Worm (Caenorhabditis elegans) whole organism, mixed stage, embryonic: Measurements from ENCODE around the gene gpdh-2.

Source experiments
- ceh-39 ChIP-seq: fragments of 150-350 bp; optimal IDR thresholded peaks from 2 replicates; lab custom pipeline; 2014; ENCODE audit warnings: missing biosample characterization, missing genetic modification characterization
- lin-13 ChIP-seq: fragments of 150-350 bp; optimal IDR thresholded peaks from 2 replicates; lab custom pipeline; 2014; ENCODE audit warnings: missing biosample characterization, missing genetic modification characterization
- lsy-2 ChIP-seq: fragments of 150-350 bp; optimal IDR thresholded peaks from 2 replicates; lab custom pipeline; 2014; ENCODE audit warnings: missing biosample characterization, missing genetic modification characterization
- nhr-237 ChIP-seq: fragments of 150-350 bp; optimal IDR thresholded peaks from 2 replicates; lab custom pipeline; 2014; ENCODE audit warnings: missing biosample characterization, missing genetic modification characterization
- pha-4 ChIP-seq: fragments of 150-350 bp; optimal IDR thresholded peaks from 2 replicates; lab custom pipeline; 2018; ENCODE audit warnings: missing biosample characterization, missing genetic modification reagents, missing genetic modification characterization
- snpc-4 ChIP-seq: fragments of 150-350 bp; optimal IDR thresholded peaks from 2 replicates; lab custom pipeline; 2014; ENCODE audit warnings: missing biosample characterization, missing genetic modification characterization
- ztf-11 ChIP-seq: fragments of 150-350 bp; optimal IDR thresholded peaks from 2 replicates; lab custom pipeline; 2014; ENCODE audit warnings: missing biosample characterization, missing genetic modification characterization

- TF ChIP-seq snpc-4: no peak
- no peak for TF ChIP-seq lin-13 (tag; lab: Kevin White, UChicago)
- no peak for TF ChIP-seq ztf-11 (tag; lab: Kevin White, UChicago)
- no peak for TF ChIP-seq nhr-237 (tag; lab: Kevin White, UChicago)
- TF ChIP-seq ceh-39 (tag; lab: Kevin White, UChicago): no peak
- TF ChIP-seq lsy-2 (tag; lab: Kevin White, UChicago): no peak
- TF ChIP-seq pha-4 (tag; lab: Kevin White, UChicago): no peak
Observed at ce11 chrIII:9807560-9808046, 51.4 kb downstream of the gpdh-2 start.
